Fruit fly (Drosophila melanogaster) whole organism, adult: Measurements from ENCODE around the gene edin.

Experiments
- CG12768 ChIP-seq: fragments of 200-800 bp; sonication (Bioruptor generic); optimal IDR thresholded peaks from 2 replicates; lab custom pipeline; 2017; ENCODE audit warnings: missing biosample characterization, missing genetic modification characterization, mild to moderate bottlenecking, moderate library complexity, missing genetic modification reagents
- CG1620 ChIP-seq: fragments of 200-800 bp; sonication (Bioruptor generic); optimal IDR thresholded peaks from 2 replicates; lab custom pipeline; 2016; ENCODE audit warnings: missing biosample characterization, missing genetic modification characterization
- CG7045 ChIP-seq: fragments of 200-800 bp; sonication (Bioruptor generic); optimal IDR thresholded peaks from 2 replicates; lab custom pipeline; 2017; ENCODE audit warnings: missing biosample characterization, mild to moderate bottlenecking, missing genetic modification characterization
- cic ChIP-seq: fragments of 200-800 bp; sonication (Bioruptor generic); optimal IDR thresholded peaks from 2 replicates; lab custom pipeline; 2017; ENCODE audit warnings: missing biosample characterization, mild to moderate bottlenecking, missing genetic modification characterization, moderate library complexity
- kay ChIP-seq: fragments of 200-800 bp; sonication (Bioruptor generic); peaks from one replicate; lab custom pipeline; 2016; ENCODE audit warnings: missing biosample characterization, missing genetic modification characterization, borderline replicate concordance
- ovo ChIP-seq: fragments of 200-800 bp; sonication (Bioruptor generic); optimal IDR thresholded peaks from 2 replicates; lab custom pipeline; 2016; ENCODE audit warnings: missing biosample characterization, missing genetic modification characterization
- pad ChIP-seq: fragments of 200-800 bp; sonication (Bioruptor generic); optimal IDR thresholded peaks from 3 replicates; lab custom pipeline; 2017; ENCODE audit warnings: missing biosample characterization, missing genetic modification characterization, mild to moderate bottlenecking, moderate library complexity, missing genetic modification reagents
- toe ChIP-seq: fragments of 200-800 bp; sonication (Bioruptor generic); optimal IDR thresholded peaks from 2 replicates; lab custom pipeline; 2016; ENCODE audit warnings: missing biosample characterization, missing genetic modification characterization

DNA sequence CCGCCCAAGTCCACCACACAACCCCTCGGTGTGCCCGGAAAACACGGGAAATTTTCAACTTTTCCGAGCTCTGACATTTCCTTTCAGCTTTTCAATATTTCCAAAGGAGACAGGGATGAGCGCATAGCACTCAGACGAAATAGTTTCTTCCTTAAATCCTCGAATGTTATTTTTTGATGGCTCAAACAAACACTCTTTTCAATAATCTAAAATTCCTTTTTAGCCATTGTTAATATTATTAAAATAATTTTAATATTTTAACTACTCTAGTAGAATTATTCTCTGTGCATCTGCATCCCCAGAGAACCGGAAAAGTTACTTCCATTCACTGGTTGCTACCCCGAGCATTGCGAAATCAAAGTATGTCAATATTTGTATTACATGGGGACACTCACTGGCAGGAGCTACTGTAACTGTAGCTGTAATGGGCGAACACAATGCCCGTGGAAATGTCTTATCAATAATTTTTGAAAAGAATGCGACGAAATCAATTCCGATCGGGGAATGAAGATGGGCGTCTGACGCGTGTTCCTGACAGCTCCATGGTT is 36.9 kb upstream of the edin start:
- TF ChIP-seq ovo (GFP tag; lab: Kevin White, UChicago) = no peak
- no peak for TF ChIP-seq kay
- no peak for TF ChIP-seq CG1620
- no peak for TF ChIP-seq CG12768 (GFP tag; lab: Kevin White, UChicago)
- TF ChIP-seq CG7045 (GFP tag; lab: Kevin White, UChicago) = no peak
- no peak for TF ChIP-seq toe (GFP tag; lab: Kevin White, UChicago)
- no peak for TF ChIP-seq pad
- no peak for TF ChIP-seq cic
